Fruit fly (Drosophila melanogaster): Measurements from ENCODE around the gene Lsm12a.

Lsm12a gene

dm6 chrX:12012149-12013097 is 6.0 kb upstream of the Lsm12a start, which contains the start of the genes CG1492 and regucalcin:
Gene CG1492 (minus strand): TSS chrX:12012211.
Gene regucalcin (plus strand): TSS chrX:12012377.
- no peak for TF ChIP-seq CG17801 (GFP tag; optimal IDR thresholded peaks at IDR 0.05; ENCODE audit: partially characterized antibody)

- no peak for TF ChIP-seq CG17801 (GFP tag; optimal IDR thresholded peaks at IDR 0.05; ENCODE audit: partially characterized antibody)
Measured at dm6 chrX:12013098-12013493, 5.3 kb upstream of the Lsm12a start.

- no peak for TF ChIP-seq CG17801 (GFP tag; optimal IDR thresholded peaks at IDR 0.05; ENCODE audit: partially characterized antibody)
Measured at dm6 chrX:12014131-12014530, 4.3 kb upstream of the Lsm12a start.

- TF ChIP-seq CG17801 (GFP tag; optimal IDR thresholded peaks at IDR 0.05; ENCODE audit: partially characterized antibody): peak; percentile 31
Measured at dm6 chrX:12014800-12015389, 3.5 kb upstream of the Lsm12a start.

- no peak for TF ChIP-seq CG17801 (GFP tag; optimal IDR thresholded peaks at IDR 0.05; ENCODE audit: partially characterized antibody)
Measured at dm6 chrX:12017815-12018439, 513 bp upstream of the Lsm12a start, which contains the start of gene Chrac-16. Gene Chrac-16 (minus strand): TSS chrX:12017961.

- no peak for TF ChIP-seq CG17801 (GFP tag; optimal IDR thresholded peaks at IDR 0.05; ENCODE audit: partially characterized antibody)
Measured at dm6 chrX:12020857-12021256, 2.4 kb downstream of the Lsm12a start, which contains the start of gene Tango4. Gene Tango4 (plus strand): TSS chrX:12021068.

- TF ChIP-seq CG17801 (GFP tag; optimal IDR thresholded peaks at IDR 0.05; ENCODE audit: partially characterized antibody): no peak
Measured at dm6 chrX:12021750-12022149, 3.3 kb downstream of the Lsm12a start.

dm6 chrX:12028825-12029514 is 10.5 kb downstream of the Lsm12a start, which contains the start of gene Usp7:
Gene Usp7 (minus strand): TSS chrX:12029032.
- peak; percentile 51 for TF ChIP-seq CG17801 (GFP tag; optimal IDR thresholded peaks at IDR 0.05; ENCODE audit: partially characterized antibody)

- no peak for TF ChIP-seq CG17801 (GFP tag; optimal IDR thresholded peaks at IDR 0.05; ENCODE audit: partially characterized antibody)
Measured at dm6 chrX:12031400-12031799, 13.0 kb downstream of the Lsm12a start, which contains the start of gene Cyp311a1. Gene Cyp311a1 (minus strand): TSS chrX:12031465.

dm6 chrX:12032136-12032682 is 13.8 kb downstream of the Lsm12a start, which contains the start of gene Cyp318a1:
Gene Cyp318a1 (plus strand): TSS chrX:12032632.
- no peak for TF ChIP-seq CG17801 (GFP tag; optimal IDR thresholded peaks at IDR 0.05; ENCODE audit: partially characterized antibody)

dm6 chrX:12034713-12035112 is 16.3 kb downstream of the Lsm12a start:
- TF ChIP-seq CG17801 (GFP tag; optimal IDR thresholded peaks at IDR 0.05; ENCODE audit: partially characterized antibody): no peak

dm6 chrX:12035207-12035606 is 16.8 kb downstream of the Lsm12a start:
- no peak for TF ChIP-seq CG17801 (GFP tag; optimal IDR thresholded peaks at IDR 0.05; ENCODE audit: partially characterized antibody)

dm6 chrX:12043398-12043797 is 25.0 kb downstream of the Lsm12a start, which contains the start of gene Ten-a:
Gene Ten-a (plus strand): TSS chrX:12043698.
- TF ChIP-seq CG17801 (GFP tag; optimal IDR thresholded peaks at IDR 0.05; ENCODE audit: partially characterized antibody): no peak

dm6 chrX:12050292-12050691 is 31.9 kb downstream of the Lsm12a start:
- no peak for TF ChIP-seq CG17801 (GFP tag; optimal IDR thresholded peaks at IDR 0.05; ENCODE audit: partially characterized antibody)
